Fruit fly (Drosophila melanogaster): ENCODE results near the gene Rad9.

- TF ChIP-seq CTCF (optimal IDR thresholded peaks at IDR 0.05) (peak; percentile 93 to 98), CG8478 (optimal IDR thresholded peaks at IDR 0.05) (no peak)
Measured at dm6 chr3L:18848436-18848835, 23.9 kb downstream of the Rad9 start.

Measured in S2 (cell line).